Fruit fly (Drosophila melanogaster) ovary, adult (tissue): ENCODE data around the gene CG7991.

Source experiments
- CG17801 ChIP-seq: fragments of 200-800 bp; optimal IDR thresholded peaks from 2 replicates; lab custom pipeline; 2019; ENCODE audit warnings: missing biosample characterization, mild to moderate bottlenecking, missing genetic modification characterization, moderate library complexity; ENCODE audit not compliant: partially characterized antibody

The CG7991 gene

DNA sequence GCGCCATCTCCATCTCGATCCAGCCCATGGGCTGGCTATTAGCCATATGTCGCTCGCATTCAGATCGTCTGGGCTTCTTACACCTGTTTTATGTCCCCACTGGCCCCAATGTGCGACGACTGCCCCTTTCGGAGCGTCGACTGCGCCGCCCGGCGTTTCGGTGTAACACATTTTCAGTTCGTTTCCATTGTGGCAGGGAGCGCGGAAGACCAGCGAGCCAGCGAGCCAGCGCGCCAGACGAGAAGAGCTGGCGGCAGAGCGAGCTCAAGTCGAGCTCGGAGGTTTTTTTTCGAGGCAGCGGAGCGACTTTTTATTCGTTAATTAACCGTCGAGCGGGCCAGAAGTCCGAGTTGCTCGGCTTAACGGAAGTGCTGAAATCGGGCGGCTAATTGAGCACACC lies at the start of gene CG7991:
CG7991 (plus strand) TSS at position 329 of the 400 bp plus-strand sequence.
- no peak for TF ChIP-seq CG17801 (GFP tag; lab: Kevin White, UChicago)

DNA sequence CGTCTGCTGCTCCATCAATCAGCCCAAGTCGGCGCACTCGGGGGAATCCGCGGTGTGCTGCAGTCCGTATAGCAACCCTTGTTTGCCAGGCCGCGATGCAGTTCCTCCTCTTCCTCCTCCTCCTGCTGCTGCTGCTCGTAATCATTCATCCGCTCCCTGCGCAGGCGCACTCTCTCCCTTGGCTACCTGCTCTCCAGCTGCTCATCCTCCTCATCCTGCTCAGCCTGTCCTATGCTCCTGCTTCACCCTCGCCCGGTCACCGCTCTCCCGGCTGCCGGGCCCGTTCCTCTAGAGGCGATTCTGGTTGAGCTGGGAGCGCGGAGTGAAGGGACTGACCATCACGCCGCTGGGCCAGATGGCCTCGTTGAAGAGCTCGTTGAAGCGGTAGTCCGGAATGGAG lies 47.6 kb upstream of the CG7991 start:
- TF ChIP-seq CG17801 (GFP tag; lab: Kevin White, UChicago) = no peak

DNA sequence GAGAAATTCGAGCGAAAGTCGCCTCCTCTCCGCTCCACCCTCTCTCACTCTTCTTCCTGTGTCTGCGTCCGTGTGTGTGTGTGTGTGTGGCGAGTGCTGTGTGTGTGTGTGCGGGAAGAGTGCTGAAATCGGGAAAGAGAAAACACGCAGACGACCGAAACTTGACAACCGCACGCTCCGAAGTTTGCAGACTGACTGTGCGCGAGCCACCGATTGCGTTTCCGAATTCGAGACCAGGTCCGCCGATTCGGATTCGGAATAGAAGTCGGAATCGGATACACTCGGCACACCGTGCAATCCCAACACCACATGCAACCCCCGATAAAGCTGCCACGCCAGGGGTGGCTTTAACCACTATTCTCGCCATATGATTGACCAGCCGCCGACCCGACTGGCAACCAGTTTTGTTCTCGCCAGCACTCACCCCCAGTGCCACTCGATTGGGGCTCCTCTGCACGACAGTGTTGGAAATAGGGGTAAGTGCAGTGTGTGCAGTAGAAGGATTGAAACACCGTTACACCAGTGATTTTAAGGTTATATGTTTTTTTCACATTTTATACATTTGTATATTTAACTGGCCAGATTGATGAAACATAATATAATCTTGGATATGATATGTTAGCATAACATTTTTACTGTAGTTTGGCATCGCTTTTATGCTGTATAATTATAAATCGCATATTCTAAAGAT lies 46.2 kb upstream of the CG7991 start, which contains the start of gene CG13928:
CG13928 (minus strand) TSS at position 202 of the 691 bp plus-strand sequence.
- TF ChIP-seq CG17801 (GFP tag; lab: Kevin White, UChicago) = no peak

DNA sequence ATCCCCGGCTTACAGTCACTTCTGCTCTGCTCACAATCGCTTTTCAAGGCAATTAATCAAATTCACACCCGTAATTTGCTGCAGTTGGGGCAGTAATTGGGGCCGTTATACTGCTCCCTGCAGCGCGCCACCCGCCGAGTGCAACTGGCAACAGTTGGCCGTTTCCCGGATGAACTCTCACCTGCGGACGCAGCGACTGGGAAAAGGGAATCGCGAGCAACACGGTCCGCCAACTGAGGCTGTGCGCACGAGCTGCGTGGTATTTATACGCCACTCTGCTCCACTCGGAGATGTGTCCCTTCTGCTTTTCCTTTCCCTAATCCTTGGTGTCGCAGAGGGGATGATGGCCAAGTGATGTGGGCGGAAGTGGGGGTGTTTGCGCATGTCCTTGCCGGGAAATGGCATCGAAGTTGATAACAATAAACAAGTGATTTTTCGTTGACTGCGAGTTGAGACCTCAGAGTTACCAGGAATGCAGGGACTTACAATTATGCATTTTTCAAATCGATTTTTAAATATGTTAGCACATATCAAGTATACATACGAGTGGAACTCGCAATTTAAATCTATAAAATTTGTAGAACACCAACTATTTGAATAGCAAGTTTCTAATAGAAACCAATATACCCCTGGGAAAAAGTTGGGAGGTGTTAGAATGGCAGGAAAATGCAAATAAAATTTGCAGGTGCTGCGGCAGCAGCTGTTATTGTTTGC lies 45.3 kb upstream of the CG7991 start, which contains the start of gene GC:
GC (minus strand) TSS at position 238 of the 714 bp plus-strand sequence.
- no peak for TF ChIP-seq CG17801 (GFP tag; lab: Kevin White, UChicago)

DNA sequence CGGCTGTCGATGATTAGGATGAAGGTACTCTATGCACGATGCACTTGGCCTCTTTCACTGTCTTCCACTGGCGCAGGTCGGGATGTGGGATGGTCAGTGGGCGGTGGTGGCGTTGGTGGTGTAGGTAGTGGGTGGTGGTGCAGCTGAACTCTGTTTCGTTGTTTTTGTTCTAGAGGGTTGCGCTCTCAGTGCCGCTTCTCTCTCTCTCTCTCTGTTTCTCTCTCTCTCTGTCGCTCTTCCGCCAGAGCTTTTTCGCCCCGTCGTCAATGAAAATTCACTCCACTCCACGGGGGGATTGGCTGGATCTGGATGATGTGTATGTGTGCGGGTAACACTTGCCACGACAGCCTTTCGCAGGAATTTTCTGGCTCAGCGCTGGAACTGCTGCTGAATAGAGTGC lies 37.6 kb upstream of the CG7991 start:
- TF ChIP-seq CG17801 (GFP tag; lab: Kevin White, UChicago) = no peak

DNA sequence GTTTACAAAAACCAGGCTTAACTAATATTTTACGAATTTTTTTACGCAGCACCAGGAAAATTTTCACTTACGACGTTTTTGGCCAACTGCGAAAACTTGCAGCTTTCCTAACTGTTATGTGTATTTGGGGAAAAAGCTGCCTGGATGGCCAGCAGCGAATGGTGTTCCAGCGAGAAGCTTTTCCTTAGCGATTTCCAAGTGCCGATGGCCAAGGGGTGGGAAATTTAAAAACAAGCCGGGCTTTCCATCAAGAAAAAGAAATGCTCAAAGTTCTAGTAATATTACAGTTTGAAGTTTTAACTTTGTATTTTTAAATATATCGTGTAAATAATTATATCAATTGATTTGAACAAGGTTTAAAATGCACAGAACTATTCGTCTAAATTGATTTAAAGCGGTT lies 36.9 kb upstream of the CG7991 start, which contains the start of gene nSyb:
nSyb (minus strand) TSS at position 101 of the 400 bp plus-strand sequence.
- TF ChIP-seq CG17801 (GFP tag; lab: Kevin White, UChicago) = no peak

DNA sequence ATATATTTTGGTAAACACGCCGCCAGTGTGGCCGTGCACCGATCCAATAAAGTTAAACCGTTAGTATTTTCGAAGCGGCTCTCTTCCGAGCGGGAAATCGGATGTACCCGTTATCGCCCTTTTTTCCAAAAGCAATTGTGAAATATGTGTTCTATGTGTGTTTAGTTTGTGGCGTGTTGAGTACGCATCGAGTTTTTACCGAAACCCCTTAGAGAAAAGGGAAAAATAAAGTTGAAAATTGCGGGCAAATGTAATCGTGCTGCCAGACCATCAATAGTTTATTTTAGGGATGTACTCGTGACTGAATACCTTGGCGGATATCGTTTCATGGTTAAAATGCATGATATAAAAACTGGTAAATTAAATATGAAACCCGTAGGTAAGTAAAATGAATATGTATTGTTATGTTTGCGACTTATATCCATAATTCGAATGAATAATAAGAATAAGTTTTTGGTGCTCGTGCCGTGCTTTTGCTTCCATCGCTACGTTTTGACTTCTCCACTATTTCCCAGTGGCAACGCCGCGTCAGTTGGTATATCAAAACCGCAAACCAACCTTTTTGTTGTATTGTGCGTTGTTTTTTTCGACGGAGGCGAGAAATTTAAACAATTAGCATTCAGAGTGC lies 35.2 kb upstream of the CG7991 start, which contains the start of the genes Mettl2 and Bgb:
Mettl2 (minus strand) TSS at position 51 of the 628 bp plus-strand sequence.
Bgb (plus strand) TSS at position 527 of the 628 bp plus-strand sequence.
- peak; percentile 77 for TF ChIP-seq CG17801 (GFP tag; lab: Kevin White, UChicago)

DNA sequence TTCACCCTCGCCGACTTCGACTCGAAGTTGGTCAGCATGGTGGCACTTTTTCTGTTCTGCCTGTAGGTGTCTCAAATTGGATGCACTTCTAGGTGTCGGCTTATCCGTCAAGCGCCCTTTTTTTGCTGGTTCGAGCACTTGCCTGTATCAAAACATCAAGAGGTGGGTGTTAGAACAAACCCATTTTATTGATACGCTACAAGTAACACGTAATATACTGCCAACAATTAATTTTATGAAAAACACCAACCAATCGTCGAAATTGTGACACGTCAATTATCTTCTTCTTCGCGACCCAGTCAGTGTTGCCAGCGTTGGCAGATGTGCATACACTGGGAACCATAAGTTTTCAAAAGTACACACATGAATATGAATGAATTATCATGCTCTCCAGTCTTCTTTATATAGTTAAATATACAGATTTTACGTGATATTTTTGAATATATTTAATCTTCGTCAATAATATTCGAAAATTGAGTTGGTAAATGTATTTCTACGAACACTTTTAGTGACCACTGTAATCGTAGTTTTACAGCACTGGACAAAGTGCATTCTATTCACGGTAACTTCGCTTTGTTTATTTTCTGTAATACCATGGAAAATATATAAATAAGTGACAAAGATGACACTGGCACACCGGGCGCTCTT lies 29.5 kb upstream of the CG7991 start, which contains the start of the genes alphaCOP and CG13919:
alphaCOP (minus strand) TSS at position 280 of the 648 bp plus-strand sequence.
CG13919 (plus strand) TSS at position 548 of the 648 bp plus-strand sequence.
- TF ChIP-seq CG17801 (GFP tag; lab: Kevin White, UChicago) = peak; percentile 97

DNA sequence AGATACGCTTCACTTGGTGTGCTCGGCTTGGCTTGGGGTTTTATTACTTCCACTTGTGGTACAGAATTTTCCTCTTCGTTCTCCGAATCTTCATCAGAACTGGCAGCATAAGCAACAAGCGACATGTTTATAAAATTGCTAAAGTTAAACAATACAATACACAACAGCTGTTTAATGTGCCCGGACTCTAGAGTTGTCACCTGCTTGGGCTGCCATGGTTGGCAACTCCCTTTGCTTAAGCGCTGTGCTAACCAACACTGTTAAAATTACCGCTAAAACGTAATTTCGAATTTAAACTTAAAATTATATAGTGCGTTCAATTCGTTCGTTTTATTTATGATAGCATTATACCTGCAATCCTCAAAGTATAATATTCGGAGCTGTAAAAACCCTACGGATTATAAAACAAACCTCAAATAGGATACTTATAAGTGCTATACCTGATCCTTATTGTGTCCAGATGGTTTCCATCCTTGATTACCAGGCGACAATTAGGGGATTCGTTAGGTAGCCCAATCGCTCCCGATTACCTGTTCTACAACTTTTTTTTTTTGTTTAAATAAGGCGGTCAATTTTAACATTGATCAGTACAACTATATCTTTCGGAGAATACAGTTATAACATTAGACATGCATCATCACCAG lies 27.1 kb upstream of the CG7991 start, which contains the start of the genes CG17249 and Bro:
CG17249 (minus strand) TSS at position 189 of the 644 bp plus-strand sequence.
Bro (plus strand) TSS at position 594 of the 644 bp plus-strand sequence.
- no peak for TF ChIP-seq CG17801 (GFP tag; lab: Kevin White, UChicago)

DNA sequence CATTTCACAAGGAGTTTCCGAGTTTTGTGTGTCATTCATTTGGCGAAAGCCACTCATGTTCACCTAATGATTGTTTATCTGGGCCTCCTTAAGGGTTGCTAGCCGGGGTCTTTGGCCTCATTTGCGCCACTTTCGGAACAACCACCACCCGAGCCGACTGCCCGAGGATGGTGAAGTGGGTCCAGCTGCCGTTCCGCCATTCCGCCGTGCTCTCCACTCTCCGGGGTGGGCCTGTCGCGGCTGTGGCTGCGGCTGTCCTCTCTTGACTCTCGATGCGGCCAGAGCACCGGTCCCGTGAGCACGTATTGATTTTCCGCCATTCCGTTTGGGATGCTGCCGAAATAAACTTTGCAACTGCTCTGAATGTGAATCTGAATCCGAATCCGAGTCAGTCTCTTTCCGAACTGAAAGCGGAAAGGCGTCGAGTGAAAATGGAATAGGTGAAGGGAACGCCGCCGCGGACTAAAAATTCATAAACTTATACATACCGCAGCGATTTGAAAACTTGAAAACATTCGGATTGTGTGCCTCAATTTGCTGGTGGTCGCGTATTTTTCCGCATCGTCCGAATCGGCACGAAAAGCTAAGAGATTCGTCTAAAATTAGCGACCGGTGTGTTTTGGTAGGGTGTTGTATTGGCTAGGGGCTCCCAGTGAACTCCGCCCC lies 25.7 kb upstream of the CG7991 start, which contains the start of gene CG13920:
CG13920 (plus strand) TSS at position 255 of the 666 bp plus-strand sequence.
- no peak for TF ChIP-seq CG17801 (GFP tag; lab: Kevin White, UChicago)

DNA sequence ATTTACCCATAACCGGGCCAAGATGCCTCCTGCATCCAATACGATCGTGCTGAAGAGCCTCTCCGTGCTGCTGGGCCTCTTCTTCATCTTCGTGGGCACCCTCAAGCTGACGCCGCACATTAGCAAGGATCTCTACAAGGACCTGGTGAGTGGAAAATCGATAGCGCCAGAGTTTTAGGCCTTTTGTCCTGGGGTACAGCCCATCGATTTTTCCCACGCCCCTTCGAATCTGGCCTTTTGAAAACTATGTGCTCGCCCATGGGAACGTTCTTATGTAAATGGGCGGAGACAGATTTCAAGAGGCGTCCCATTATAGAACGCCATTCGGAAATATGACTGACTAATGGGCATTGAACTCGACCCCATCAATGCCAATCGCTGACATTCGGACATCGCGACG lies 25.1 kb upstream of the CG7991 start:
- no peak for TF ChIP-seq CG17801 (GFP tag; lab: Kevin White, UChicago)

DNA sequence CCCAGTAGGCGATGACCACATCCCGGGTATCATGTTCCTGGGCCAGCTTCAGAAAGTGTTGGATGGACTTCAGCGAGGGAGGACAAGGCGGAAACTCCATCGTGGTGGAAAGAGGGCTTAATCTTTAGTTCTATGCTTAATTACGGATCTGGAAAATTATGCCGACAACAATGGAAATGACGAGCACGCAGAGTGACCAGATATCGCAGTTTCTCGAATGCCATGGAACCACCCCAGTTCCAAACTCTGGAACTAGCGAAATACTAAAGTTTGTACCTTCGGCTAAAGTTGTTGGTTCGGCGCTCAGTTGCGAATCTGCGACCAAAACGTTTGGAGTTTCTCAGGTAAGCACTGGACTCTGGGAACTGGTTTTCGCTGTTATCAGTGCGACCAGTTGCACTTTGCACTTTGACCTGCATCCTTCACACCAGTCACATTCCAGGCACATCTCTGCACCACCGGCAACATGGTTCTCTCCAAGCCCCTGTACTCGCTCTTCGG lies 21.8 kb upstream of the CG7991 start, which contains the start of the genes CG7970 and Vta1:
CG7970 (plus strand) TSS at position 51 of the 501 bp plus-strand sequence.
Vta1 (minus strand) TSS at position 201 of the 501 bp plus-strand sequence.
- peak; percentile 57 for TF ChIP-seq CG17801 (GFP tag; lab: Kevin White, UChicago)

DNA sequence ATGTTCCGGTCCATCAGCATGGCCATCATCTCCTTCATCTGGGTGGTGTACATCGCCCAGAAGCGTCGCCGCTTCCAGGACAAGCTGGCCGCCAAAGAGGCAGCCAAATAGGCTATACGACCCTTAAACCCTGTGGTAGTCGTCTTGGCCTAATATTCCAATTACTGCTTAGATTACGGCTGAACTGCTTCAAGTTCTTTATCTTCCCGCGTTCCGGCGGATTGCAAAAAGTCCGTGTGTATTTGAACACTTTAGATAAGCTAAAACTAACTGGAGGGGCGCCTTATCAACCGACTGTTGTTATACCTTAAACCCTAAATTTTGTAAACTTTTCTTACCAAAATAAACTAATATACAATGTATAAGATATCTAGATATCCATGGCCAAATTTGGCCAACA lies 20.8 kb upstream of the CG7991 start:
- no peak for TF ChIP-seq CG17801 (GFP tag; lab: Kevin White, UChicago)
